Fruit fly (Drosophila melanogaster): ENCODE measurements around the gene CG46426.

CG46426 gene

DNA sequence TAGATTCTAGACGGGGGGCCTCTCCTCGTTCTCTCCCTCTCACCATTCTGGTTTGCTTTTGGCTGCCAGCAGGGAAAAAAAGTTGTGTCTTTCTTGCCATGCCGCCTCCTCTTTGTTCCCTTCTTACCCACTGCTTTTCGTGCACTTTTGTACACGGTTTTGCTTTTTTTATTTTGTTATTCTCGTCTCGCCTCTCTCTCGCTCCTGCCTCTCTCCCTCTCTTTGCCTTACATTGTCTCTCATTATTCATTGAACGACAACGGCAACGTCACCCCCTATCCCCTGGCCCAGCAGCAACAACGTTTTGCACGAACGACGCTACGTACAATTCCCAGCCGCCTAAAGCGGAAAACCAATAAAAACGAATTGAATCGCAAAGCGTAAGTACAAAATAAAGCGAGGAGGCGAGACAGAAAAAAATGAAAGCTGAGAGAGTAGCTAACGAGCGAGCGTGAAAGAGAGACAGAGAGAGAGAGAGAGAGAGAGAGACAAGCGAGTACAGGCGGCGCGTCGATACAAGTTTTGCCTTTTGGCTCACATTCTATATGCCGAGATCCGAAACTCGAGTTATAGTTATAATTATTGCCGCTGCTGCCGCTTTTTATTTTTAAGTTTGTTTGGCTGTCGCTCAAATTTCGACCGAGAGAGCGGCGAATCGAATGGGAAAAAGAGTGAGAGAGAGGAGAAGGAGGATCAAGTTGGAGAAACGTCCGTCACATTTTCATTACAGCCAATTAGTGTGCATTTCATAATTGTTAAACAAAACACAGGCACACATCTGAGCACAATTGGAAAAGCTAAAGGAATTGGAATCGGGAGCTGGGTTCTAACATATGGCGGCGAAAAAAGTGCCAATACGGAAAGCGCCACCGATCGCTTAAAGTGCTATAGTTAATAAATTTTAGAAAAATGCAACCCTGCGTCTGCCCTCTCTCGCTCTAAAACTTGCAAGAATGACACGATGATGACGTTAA, 35.6 kb upstream of the CG46426 start (continued):
- no peak for TF ChIP-seq CG9215 (GFP tag; IDR thresholded peaks at IDR 0.05)
- TF ChIP-seq Bteb2 (GFP tag; optimal IDR thresholded peaks at IDR 0.05), result no peak
- peak; percentile 72; the same call in 2 of the 3 replicates for TF ChIP-seq CG2199 (GFP tag; IDR thresholded peaks at IDR 0.05)
- peak; percentile 35 for TF ChIP-seq CG7987 (GFP tag; optimal IDR thresholded peaks at IDR 0.05)
- TF ChIP-seq Bdp1 (GFP tag; optimal IDR thresholded peaks at IDR 0.05), result no peak
- peak; percentile 46 for TF ChIP-seq Fer1 (GFP tag; optimal IDR thresholded peaks at IDR 0.05)
- TF ChIP-seq Ssrp (tag; optimal IDR thresholded peaks at IDR 0.05), result peak; percentile 18
- no peak for TF ChIP-seq Nf-YA (GFP tag; IDR thresholded peaks at IDR 0.05)
- no peak for TF ChIP-seq tgo (GFP tag; IDR thresholded peaks at IDR 0.05)
- no peak for TF ChIP-seq CG7745 (tag; optimal IDR thresholded peaks at IDR 0.05)
- no peak for TF ChIP-seq CG17912 (GFP tag; optimal IDR thresholded peaks at IDR 0.05)
- no peak for TF ChIP-seq CG33213 (GFP tag; optimal IDR thresholded peaks at IDR 0.05)
- no peak for TF ChIP-seq Tbp (GFP tag; optimal IDR thresholded peaks at IDR 0.05)
- no peak for TF ChIP-seq ssp (GFP tag; IDR thresholded peaks at IDR 0.05)
- peak; percentile 90 for TF ChIP-seq CG2116 (GFP tag; optimal IDR thresholded peaks at IDR 0.05)
- no peak for TF ChIP-seq h (optimal IDR thresholded peaks at IDR 0.05)
- no peak for TF ChIP-seq CG7786 (GFP tag; optimal IDR thresholded peaks at IDR 0.05)
- peak; percentile 22 for TF ChIP-seq chn (GFP tag; optimal IDR thresholded peaks at IDR 0.05)
- no peak for TF ChIP-seq zfh1 (GFP tag; IDR thresholded peaks at IDR 0.05)
- no peak for TF ChIP-seq eve (GFP tag; optimal IDR thresholded peaks at IDR 0.05)
- peak; percentile 63 for TF ChIP-seq kni (GFP tag; optimal IDR thresholded peaks at IDR 0.05)
- no peak for TF ChIP-seq dmrt99B (tag; optimal IDR thresholded peaks at IDR 0.05)
- TF ChIP-seq CG3995 (GFP tag; optimal IDR thresholded peaks at IDR 0.05), result no peak
- no peak for TF ChIP-seq vfl (GFP tag; optimal IDR thresholded peaks at IDR 0.05)
- peak; percentile 35 for TF ChIP-seq Hey (tag; optimal IDR thresholded peaks at IDR 0.05)
- TF ChIP-seq ase (GFP tag; IDR thresholded peaks at IDR 0.05), result no peak
- peak; percentile 72 for TF ChIP-seq CG12769 (tag; optimal IDR thresholded peaks at IDR 0.05)
- no peak for TF ChIP-seq CG10959 (GFP tag; IDR thresholded peaks at IDR 0.05)

DNA sequence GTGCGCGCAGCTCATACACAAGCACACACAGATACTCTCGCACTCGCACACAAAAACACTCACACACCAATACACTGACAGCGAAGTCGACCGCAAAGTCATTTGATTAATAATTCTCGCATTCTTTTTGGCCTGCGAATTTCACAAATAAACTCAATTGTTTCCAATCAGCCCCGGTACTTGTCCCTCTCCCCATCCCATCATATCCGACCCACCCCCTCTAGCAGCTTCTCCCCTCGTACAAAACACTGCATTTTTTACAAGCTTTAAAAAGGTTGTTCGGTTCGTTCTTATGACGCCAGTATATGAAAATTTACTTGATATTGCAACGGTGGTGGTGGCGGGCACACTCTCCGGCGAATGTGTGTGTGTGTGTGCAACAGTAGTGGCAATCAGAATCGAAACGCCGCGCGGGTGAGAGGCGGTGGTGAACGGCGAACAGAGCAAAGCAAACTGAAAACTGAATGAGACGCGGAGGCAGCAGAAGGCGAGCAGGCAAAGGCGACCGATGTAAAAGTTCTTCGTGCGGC, 34.9 kb upstream of the CG46426 start:
- TF ChIP-seq lilli (GFP tag; optimal IDR thresholded peaks at IDR 0.05), result no peak
- TF ChIP-seq CG31388 (GFP tag; optimal IDR thresholded peaks at IDR 0.05), result no peak
- no peak for TF ChIP-seq CG12299 (tag; optimal IDR thresholded peaks at IDR 0.05)
- no peak for TF ChIP-seq tup (GFP tag; optimal IDR thresholded peaks at IDR 0.05)
- TF ChIP-seq CG11560 (tag; IDR thresholded peaks at IDR 0.05), result no peak
- TF ChIP-seq tgo (GFP tag; IDR thresholded peaks at IDR 0.05), result no peak
- no peak for TF ChIP-seq twi (tag; optimal IDR thresholded peaks at IDR 0.05)
- TF ChIP-seq ci (GFP tag; IDR thresholded peaks at IDR 0.05), result peak; percentile 80
- no peak for TF ChIP-seq fru (optimal IDR thresholded peaks at IDR 0.05)
- TF ChIP-seq C15 (GFP tag; IDR thresholded peaks at IDR 0.05), result no peak
- TF ChIP-seq Ssrp (tag; optimal IDR thresholded peaks at IDR 0.05), result no peak
- no peak for TF ChIP-seq wdn (GFP tag; IDR thresholded peaks at IDR 0.05)
- TF ChIP-seq TFAM (GFP tag; optimal IDR thresholded peaks at IDR 0.05), result no peak
- no peak for TF ChIP-seq dmrt11E (tag; optimal IDR thresholded peaks at IDR 0.05)
- peak; percentile 15 for TF ChIP-seq Antp (GFP tag; optimal IDR thresholded peaks at IDR 0.05)
- TF ChIP-seq CG2129 (GFP tag; IDR thresholded peaks at IDR 0.05; ENCODE audit: partially characterized antibody), result no peak
- no peak for TF ChIP-seq CG13775 (GFP tag; optimal IDR thresholded peaks at IDR 0.05)
- TF ChIP-seq vnd (GFP tag; IDR thresholded peaks at IDR 0.05; ENCODE audit: partially characterized antibody), result no peak
- no peak for TF ChIP-seq CG2889 (GFP tag; IDR thresholded peaks at IDR 0.05)
- TF ChIP-seq bowl (GFP tag; IDR thresholded peaks at IDR 0.05), result no peak
- no peak for TF ChIP-seq hbn (GFP tag; IDR thresholded peaks at IDR 0.05; ENCODE audit: partially characterized antibody)
- peak; percentile 60 for TF ChIP-seq CG6765 (GFP tag; optimal IDR thresholded peaks at IDR 0.05)
- TF ChIP-seq Hsf (GFP tag; optimal IDR thresholded peaks at IDR 0.05), result no peak
- peak; percentile 52 for TF ChIP-seq CG34376 (GFP tag; optimal IDR thresholded peaks at IDR 0.05)
- no peak for TF ChIP-seq Vsx1 (GFP tag; optimal IDR thresholded peaks at IDR 0.05)
